Worm (Caenorhabditis elegans): ENCODE data around the gene ZK593.3.

- no peak for TF ChIP-seq daf-12 (tag; optimal IDR thresholded peaks at IDR 0.05)
- TF ChIP-seq elt-1 (tag; optimal IDR thresholded peaks at IDR 0.05), result no peak
- no peak for TF ChIP-seq ztf-11 (tag; optimal IDR thresholded peaks at IDR 0.05)
- no peak for TF ChIP-seq ztf-4 (tag; optimal IDR thresholded peaks at IDR 0.05)
- no peak for TF ChIP-seq jun-1 (tag; optimal IDR thresholded peaks at IDR 0.05)
- TF ChIP-seq skn-1 (tag; optimal IDR thresholded peaks at IDR 0.05), result no peak
- TF ChIP-seq mdl-1 (tag; optimal IDR thresholded peaks at IDR 0.05), result no peak
- no peak for TF ChIP-seq nhr-11 (tag; optimal IDR thresholded peaks at IDR 0.05)
- TF ChIP-seq unc-62 (GFP tag; optimal IDR thresholded peaks at IDR 0.05), result no peak
- TF ChIP-seq ama-1 (optimal IDR thresholded peaks at IDR 0.05), result no peak
- peak; percentile 18 for TF ChIP-seq ceh-28 (tag; optimal IDR thresholded peaks at IDR 0.05)
Observed at ce11 chrIV:10881230-10881629, 34.3 kb upstream of the ZK593.3 start, which contains the start of gene F13E9.13.
